Fruit fly (Drosophila melanogaster) whole organism, embryonic: ENCODE results near the gene flw.

Experiments used
- CG13894 ChIP-seq: fragments of 200-800 bp; sonication (Bioruptor generic); optimal IDR thresholded peaks from 3 replicates; lab custom pipeline; 2018; ENCODE audit warnings: missing biosample characterization, mild to moderate bottlenecking, missing genetic modification characterization, moderate library complexity
- Hr39 ChIP-seq: fragments of >200 bp; optimal IDR thresholded peaks from 2 replicates; lab custom pipeline; 2017
- ab ChIP-seq: fragments of 200-800 bp; sonication (Bioruptor generic); optimal IDR thresholded peaks from 2 replicates; lab custom pipeline; 2016; ENCODE audit warnings: missing biosample characterization, missing genetic modification characterization

- no peak for TF ChIP-seq ab (GFP tag; lab: Kevin White, UChicago)
- no peak for TF ChIP-seq Hr39 (lab: Kevin White, UChicago)
- TF ChIP-seq CG13894 (tag; lab: Kevin White, UChicago): peak; percentile 31
These were observed 19.9 kb upstream of the flw start for dm6 chrX:10365748-10366415.
